Worm (Caenorhabditis elegans) whole organism, L4/young adult: ENCODE measurements around the gene F15H10.9.

Experiments used
- W03F9.2 ChIP-seq: fragments of 150-350 bp; optimal IDR thresholded peaks from 2 replicates; lab custom pipeline; 2014; ENCODE audit warnings: missing biosample characterization, missing genetic modification characterization
- dao-5 ChIP-seq: sonication (generic microtip); optimal IDR thresholded peaks from 2 replicates; lab custom pipeline; 2016; ENCODE audit warnings: missing genotype, missing genetic modification characterization, moderate library complexity, missing compliant biosample characterization
- him-1 ChIP-seq: sonication (generic microtip); optimal IDR thresholded peaks from 2 replicates; lab custom pipeline; 2016; ENCODE audit warnings: missing genotype, missing genetic modification reagents, missing genetic modification characterization, missing compliant biosample characterization

DNA sequence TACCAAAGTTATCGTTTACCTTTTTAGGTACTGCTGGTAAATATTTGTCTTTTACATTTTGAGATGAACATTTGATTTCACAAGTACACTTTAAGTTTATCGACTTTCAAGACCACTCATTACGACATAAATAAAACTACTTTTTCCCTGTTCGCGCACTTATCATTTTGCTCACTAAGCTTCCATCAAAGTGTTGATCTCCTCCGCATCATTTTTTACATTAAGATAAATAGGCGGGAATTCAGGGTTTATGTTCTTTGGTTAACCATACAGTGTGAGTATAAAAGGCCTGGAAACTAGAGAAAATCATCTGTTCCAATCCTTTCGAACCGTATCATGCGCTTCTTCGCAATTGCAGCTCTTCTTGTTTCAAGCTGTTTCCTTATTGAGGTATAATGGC, 32.4 kb downstream of the F15H10.9 start, which contains the start of gene pqn-2:
- no peak for TF ChIP-seq him-1 (tag; lab: Kevin White, UChicago)
- TF ChIP-seq W03F9.2 (tag; lab: Kevin White, UChicago), result no peak
- no peak for TF ChIP-seq dao-5 (tag; lab: Kevin White, UChicago)
